Worm (Caenorhabditis elegans): Measurements from ENCODE around the gene Y57G11C.30.

DNA sequence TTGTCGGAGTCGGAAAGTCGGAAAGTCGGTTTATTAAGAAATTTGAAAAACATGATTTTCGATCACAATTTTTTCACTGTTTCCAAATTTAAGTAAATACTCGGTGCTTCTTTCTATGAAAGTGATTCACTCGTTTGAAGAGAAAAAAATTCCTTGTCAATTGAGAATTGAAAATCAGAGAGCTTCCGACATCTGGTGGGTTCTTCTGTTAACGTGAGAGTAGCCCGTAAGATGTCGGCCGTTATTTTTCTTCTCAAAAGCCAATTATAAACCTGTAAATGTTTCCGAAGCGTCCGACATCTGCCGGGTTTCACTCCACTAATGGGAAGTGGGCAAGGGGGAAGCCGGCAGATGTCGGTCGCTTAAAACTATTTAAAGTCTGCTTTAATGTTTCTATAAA is 46.3 kb downstream of the Y57G11C.30 start:
- TF ChIP-seq ceh-13 (GFP tag; optimal IDR thresholded peaks at IDR 0.05), result no peak
- no peak for TF ChIP-seq flt-1 (GFP tag; IDR thresholded peaks at IDR 0.05)
- TF ChIP-seq aly-1 (tag; optimal IDR thresholded peaks at IDR 0.05), result no peak

All from whole organism, early embryonic.